Worm (Caenorhabditis elegans) whole organism, midembryonic: Measurements from ENCODE around the gene ttll-11.
A peak's percentile ranks its signal among the peaks of the same experiment; 100 is the strongest.

Experiments used
- T22C8.4 ChIP-seq: fragments of 200-800 bp; sonication (Bioruptor generic); IDR thresholded peaks from 2 replicates; pipeline ENCODE4 v1.3.6; 2022; ENCODE audit warnings: missing genetic modification characterization, missing compliant biosample characterization
- cog-1 ChIP-seq: sonication (generic microtip); optimal IDR thresholded peaks from 2 replicates; lab custom pipeline; 2016; ENCODE audit warnings: missing genetic modification characterization, missing compliant biosample characterization
- flt-1 ChIP-seq: fragments of 200-800 bp; sonication (Bioruptor generic); IDR thresholded peaks from 2 replicates; pipeline ENCODE4 v1.3.6; 2022; ENCODE audit warnings: missing genetic modification characterization, missing compliant biosample characterization
- klf-2 ChIP-seq: fragments of 200-800 bp; sonication (Bioruptor generic); conservative IDR thresholded peaks from 2 replicates; pipeline ENCODE4 v1.3.6; 2022; ENCODE audit warnings: missing genetic modification reagents, missing genetic modification characterization, missing compliant biosample characterization
- med-1 ChIP-seq: sonication (generic microtip); optimal IDR thresholded peaks from 2 replicates; lab custom pipeline; 2017; ENCODE audit warnings: missing genetic modification characterization, mild to moderate bottlenecking, missing compliant biosample characterization, antibody characterized with exemption, missing genetic modification reagents; ENCODE audit not compliant: insufficient read depth
- ref-1 ChIP-seq: fragments of 200-800 bp; sonication (Bioruptor generic); conservative IDR thresholded peaks from 2 replicates; pipeline ENCODE4 v1.3.6; 2022; ENCODE audit warnings: missing genetic modification reagents, missing genetic modification characterization, missing compliant biosample characterization
- tab-1 ChIP-seq: fragments of 200-800 bp; sonication (Bioruptor generic); IDR thresholded peaks from 2 replicates; pipeline ENCODE4 v1.3.6; 2022; ENCODE audit warnings: missing genetic modification characterization, missing compliant biosample characterization
- ztf-23 ChIP-seq: fragments of 200-800 bp; sonication (Bioruptor generic); IDR thresholded peaks from 2 replicates; pipeline ENCODE4 v1.3.6; 2022; ENCODE audit warnings: missing genetic modification reagents, missing genetic modification characterization, missing compliant biosample characterization
- ztf-29 ChIP-seq: fragments of 200-800 bp; sonication (Bioruptor generic); IDR thresholded peaks from 2 replicates; pipeline ENCODE4 v1.3.6; 2022; ENCODE audit warnings: missing genetic modification reagents, missing genetic modification characterization, missing compliant biosample characterization

Gene ttll-11

ce11 chrIV:8673733-8674375 is 23.7 kb upstream of the ttll-11 start:
- TF ChIP-seq ref-1 (GFP tag; lab: Robert Waterston, UW): no peak
- TF ChIP-seq flt-1 (GFP tag; lab: Robert Waterston, UW): no peak
- TF ChIP-seq cog-1 (tag; lab: Kevin White, UChicago): no peak
- TF ChIP-seq T22C8.4: no peak
- no peak for TF ChIP-seq tab-1 (GFP tag; lab: Robert Waterston, UW)
- TF ChIP-seq ztf-29 (GFP tag; lab: Robert Waterston, UW): no peak
- no peak for TF ChIP-seq med-1 (GFP tag; lab: Kevin White, UChicago)
- no peak for TF ChIP-seq klf-2
- TF ChIP-seq ztf-23: no peak

ce11 chrIV:8677303-8677702 is 20.2 kb upstream of the ttll-11 start, which contains the start of gene F08B4.8:
Gene F08B4.8, plus strand, starts transcription at chrIV:8677603.
- TF ChIP-seq tab-1 (GFP tag; lab: Robert Waterston, UW): no peak
- TF ChIP-seq ztf-23: no peak
- TF ChIP-seq flt-1 (GFP tag; lab: Robert Waterston, UW): no peak
- TF ChIP-seq med-1 (GFP tag; lab: Kevin White, UChicago): no peak
- TF ChIP-seq ref-1 (GFP tag; lab: Robert Waterston, UW): no peak
- no peak for TF ChIP-seq klf-2
- no peak for TF ChIP-seq ztf-29 (GFP tag; lab: Robert Waterston, UW)
- TF ChIP-seq T22C8.4: no peak
- TF ChIP-seq cog-1 (tag; lab: Kevin White, UChicago): no peak

- no peak for TF ChIP-seq klf-2
- no peak for TF ChIP-seq med-1 (GFP tag; lab: Kevin White, UChicago)
- no peak for TF ChIP-seq tab-1 (GFP tag; lab: Robert Waterston, UW)
- TF ChIP-seq cog-1 (tag; lab: Kevin White, UChicago): no peak
- TF ChIP-seq flt-1 (GFP tag; lab: Robert Waterston, UW): no peak
- TF ChIP-seq ztf-23: no peak
- no peak for TF ChIP-seq ref-1 (GFP tag; lab: Robert Waterston, UW)
- TF ChIP-seq ztf-29 (GFP tag; lab: Robert Waterston, UW): no peak
- no peak for TF ChIP-seq T22C8.4
Measured at ce11 chrIV:8679225-8679624, 18.3 kb upstream of the ttll-11 start, which contains the start of gene nlp-60. Gene nlp-60, minus strand, starts transcription at chrIV:8679325.

ce11 chrIV:8686510-8686909 is 11.0 kb upstream of the ttll-11 start, which contains the start of gene pole-2:
Gene pole-2, minus strand, starts transcription at chrIV:8686610.
- TF ChIP-seq T22C8.4 (no peak), med-1 (GFP tag; lab: Kevin White, UChicago) (no peak), ztf-23 (no peak), tab-1 (GFP tag; lab: Robert Waterston, UW) (no peak), ztf-29 (GFP tag; lab: Robert Waterston, UW) (no peak), ref-1 (GFP tag; lab: Robert Waterston, UW) (no peak), flt-1 (GFP tag; lab: Robert Waterston, UW) (no peak), klf-2 (no peak), cog-1 (tag; lab: Kevin White, UChicago) (no peak)

ce11 chrIV:8686966-8687365 is 10.6 kb upstream of the ttll-11 start:
- TF ChIP-seq tab-1 (GFP tag; lab: Robert Waterston, UW): no peak
- TF ChIP-seq cog-1 (tag; lab: Kevin White, UChicago): no peak
- no peak for TF ChIP-seq T22C8.4
- no peak for TF ChIP-seq ztf-29 (GFP tag; lab: Robert Waterston, UW)
- TF ChIP-seq flt-1 (GFP tag; lab: Robert Waterston, UW): no peak
- no peak for TF ChIP-seq med-1 (GFP tag; lab: Kevin White, UChicago)
- TF ChIP-seq ref-1 (GFP tag; lab: Robert Waterston, UW): no peak
- no peak for TF ChIP-seq klf-2
- no peak for TF ChIP-seq ztf-23

- TF ChIP-seq klf-2 (no peak), T22C8.4 (peak; percentile 70; the same call in 1 of the 2 replicates), cog-1 (tag; lab: Kevin White, UChicago) (peak; percentile 37)
Measured at ce11 chrIV:8687605-8688191, 9.8 kb upstream of the ttll-11 start, which contains the start of gene snrp-3. Gene snrp-3, minus strand, starts transcription at chrIV:8687810.

ce11 chrIV:8691486-8691885 is 6.0 kb upstream of the ttll-11 start, which contains the start of the genes hst-1 and ints-6:
Gene hst-1, minus strand, starts transcription at chrIV:8691513.
Gene ints-6, plus strand, starts transcription at chrIV:8691745.
- TF ChIP-seq ztf-29 (GFP tag; lab: Robert Waterston, UW): no peak
- no peak for TF ChIP-seq ref-1 (GFP tag; lab: Robert Waterston, UW)
- TF ChIP-seq tab-1 (GFP tag; lab: Robert Waterston, UW): no peak
- TF ChIP-seq ztf-23: no peak
- TF ChIP-seq klf-2: no peak
- no peak for TF ChIP-seq med-1 (GFP tag; lab: Kevin White, UChicago)

- TF ChIP-seq T22C8.4 (no peak), ztf-23 (no peak), ztf-29 (GFP tag; lab: Robert Waterston, UW) (no peak), flt-1 (GFP tag; lab: Robert Waterston, UW) (no peak), med-1 (GFP tag; lab: Kevin White, UChicago) (no peak), klf-2 (no peak), tab-1 (GFP tag; lab: Robert Waterston, UW) (no peak), ref-1 (GFP tag; lab: Robert Waterston, UW) (no peak)
Measured at ce11 chrIV:8705504-8705903, 8.0 kb downstream of the ttll-11 start, which contains the start of gene H23L24.4. Gene H23L24.4, minus strand, starts transcription at chrIV:8705604.

ce11 chrIV:8708046-8708445 is 10.5 kb downstream of the ttll-11 start:
- no peak for TF ChIP-seq flt-1 (GFP tag; lab: Robert Waterston, UW)
- TF ChIP-seq ref-1 (GFP tag; lab: Robert Waterston, UW): no peak
- TF ChIP-seq T22C8.4: no peak
- no peak for TF ChIP-seq ztf-23
- no peak for TF ChIP-seq ztf-29 (GFP tag; lab: Robert Waterston, UW)
- no peak for TF ChIP-seq med-1 (GFP tag; lab: Kevin White, UChicago)
- TF ChIP-seq tab-1 (GFP tag; lab: Robert Waterston, UW): no peak
- TF ChIP-seq cog-1 (tag; lab: Kevin White, UChicago): no peak
- no peak for TF ChIP-seq klf-2
